Fruit fly (Drosophila melanogaster) whole organism, adult: ENCODE data around the gene CG5194.

Experiments
- CG12768 ChIP-seq: fragments of 200-800 bp; sonication (Bioruptor generic); optimal IDR thresholded peaks from 2 replicates; lab custom pipeline; 2017; ENCODE audit warnings: missing biosample characterization, missing genetic modification characterization, mild to moderate bottlenecking, moderate library complexity, missing genetic modification reagents
- CG1620 ChIP-seq: fragments of 200-800 bp; sonication (Bioruptor generic); optimal IDR thresholded peaks from 2 replicates; lab custom pipeline; 2016; ENCODE audit warnings: missing biosample characterization, missing genetic modification characterization
- CG5204 ChIP-seq: fragments of 200-800 bp; sonication (Bioruptor generic); optimal IDR thresholded peaks from 2 replicates; lab custom pipeline; 2016; ENCODE audit warnings: missing biosample characterization, missing genetic modification characterization
- CG7101 ChIP-seq: fragments of 200-800 bp; sonication (Bioruptor generic); optimal IDR thresholded peaks from 2 replicates; lab custom pipeline; 2018; ENCODE audit warnings: missing biosample characterization, mild to moderate bottlenecking, missing genetic modification characterization, moderate library complexity
- Crg-1 ChIP-seq: fragments of 200-800 bp; sonication (Bioruptor generic); optimal IDR thresholded peaks from 2 replicates; lab custom pipeline; 2016; ENCODE audit warnings: missing biosample characterization, missing genetic modification characterization
- Mnt ChIP-seq: fragments of 200-800 bp; sonication (Bioruptor generic); optimal IDR thresholded peaks from 2 replicates; lab custom pipeline; 2016; ENCODE audit warnings: missing biosample characterization, mild to moderate bottlenecking, missing genetic modification characterization
- bab1 ChIP-seq: fragments of 200-800 bp; sonication (Bioruptor generic); optimal IDR thresholded peaks from 3 replicates; lab custom pipeline; 2019; ENCODE audit warnings: missing biosample characterization, mild to moderate bottlenecking, missing genetic modification characterization, moderate library complexity
- cic ChIP-seq: fragments of 200-800 bp; sonication (Bioruptor generic); optimal IDR thresholded peaks from 2 replicates; lab custom pipeline; 2017; ENCODE audit warnings: missing biosample characterization, mild to moderate bottlenecking, missing genetic modification characterization, moderate library complexity
- kay ChIP-seq: fragments of 200-800 bp; sonication (Bioruptor generic); peaks from one replicate; lab custom pipeline; 2016; ENCODE audit warnings: missing biosample characterization, missing genetic modification characterization, borderline replicate concordance
- toe ChIP-seq: fragments of 200-800 bp; sonication (Bioruptor generic); optimal IDR thresholded peaks from 2 replicates; lab custom pipeline; 2016; ENCODE audit warnings: missing biosample characterization, missing genetic modification characterization

dm6 chr3L:9042200-9042988 is 32.8 kb upstream of the CG5194 start:
- TF ChIP-seq toe (GFP tag; lab: Kevin White, UChicago), result no peak
- TF ChIP-seq CG7101 (tag; lab: Kevin White, UChicago), result no peak
- no peak for TF ChIP-seq Mnt (GFP tag; lab: Kevin White, UChicago)
- no peak for TF ChIP-seq cic
- TF ChIP-seq bab1 (GFP tag; lab: Kevin White, UChicago), result no peak
- TF ChIP-seq Crg-1 (GFP tag; lab: Kevin White, UChicago), result no peak
- no peak for TF ChIP-seq CG5204
- TF ChIP-seq CG12768 (GFP tag; lab: Kevin White, UChicago), result no peak
- TF ChIP-seq kay (GFP tag; lab: Kevin White, UChicago), result no peak
- no peak for TF ChIP-seq CG1620 (GFP tag; lab: Kevin White, UChicago)
